Fruit fly (Drosophila melanogaster): ENCODE results near the gene CG9286.

DNA sequence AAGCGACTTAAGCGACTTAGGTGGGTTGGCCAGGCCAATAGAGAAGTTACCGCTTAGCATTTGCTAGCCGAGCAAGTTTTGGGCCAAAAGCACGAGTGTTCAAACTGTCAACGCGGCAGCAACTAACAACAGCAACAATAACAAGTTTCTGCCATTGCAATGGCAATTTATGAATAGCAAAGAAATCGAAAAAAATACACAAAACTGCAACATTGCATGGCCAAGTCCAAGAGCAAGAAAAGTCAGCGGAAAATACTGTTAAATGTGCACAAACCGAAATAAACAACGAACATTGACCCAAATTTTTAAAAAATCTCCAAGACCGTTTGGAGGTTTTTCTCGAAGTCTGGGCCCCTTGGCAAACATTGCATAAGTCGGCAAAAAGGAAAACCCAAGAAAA lies 29.5 kb downstream of the CG9286 start:
- TF ChIP-seq Blimp-1 (GFP tag; optimal IDR thresholded peaks at IDR 0.05), result no peak
- no peak for TF ChIP-seq OdsH (GFP tag; optimal IDR thresholded peaks at IDR 0.05)
- TF ChIP-seq CG34406 (GFP tag; optimal IDR thresholded peaks at IDR 0.05), result no peak
- TF ChIP-seq CG11294 (GFP tag; IDR thresholded peaks at IDR 0.05), result no peak
- no peak for TF ChIP-seq lz (GFP tag; optimal IDR thresholded peaks at IDR 0.05)
- no peak for TF ChIP-seq ss (GFP tag; optimal IDR thresholded peaks at IDR 0.05)
- TF ChIP-seq CG15336 (GFP tag; IDR thresholded peaks at IDR 0.05), result no peak
